Fruit fly (Drosophila melanogaster): ENCODE data around the gene wake.
A peak's percentile ranks its signal among the peaks of the same experiment; 100 is the strongest.

The wake gene

DNA sequence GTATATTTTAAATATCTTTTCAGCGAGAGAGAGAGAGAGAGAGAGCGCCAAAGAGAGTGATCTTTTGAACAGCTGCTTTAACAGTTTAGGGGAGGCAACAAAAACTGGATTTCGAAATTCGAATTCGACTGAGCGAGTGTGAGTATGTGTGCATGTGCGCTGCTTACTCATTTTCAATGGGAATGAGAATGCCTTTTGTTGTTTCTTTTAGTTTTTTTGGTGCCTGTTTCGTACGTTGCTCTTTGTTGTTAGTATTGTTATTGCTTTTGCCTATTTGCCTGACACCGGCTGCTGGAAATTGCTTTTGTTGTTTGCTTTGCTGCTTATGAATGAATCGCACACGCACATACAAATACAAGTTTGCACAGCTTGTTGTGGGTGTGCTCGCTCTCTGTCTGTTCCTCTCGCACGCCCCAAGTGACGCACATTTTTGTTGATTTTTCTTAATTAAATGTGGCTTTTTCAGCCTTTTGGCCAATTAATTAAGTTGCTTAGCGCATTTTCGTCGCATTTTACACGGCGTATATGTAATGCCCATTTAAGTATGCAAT lies 12.7 kb upstream of the wake start (continued):
- TF ChIP-seq dati (GFP tag; IDR thresholded peaks at IDR 0.05), result no peak
- TF ChIP-seq CG18476 (GFP tag; optimal IDR thresholded peaks at IDR 0.05), result no peak
- no peak for TF ChIP-seq CG7271 (tag; optimal IDR thresholded peaks at IDR 0.05)
- no peak for TF ChIP-seq CG6689 (GFP tag; IDR thresholded peaks at IDR 0.05)
- no peak for TF ChIP-seq trh (GFP tag; optimal IDR thresholded peaks at IDR 0.05)
- TF ChIP-seq CG10431 (GFP tag; optimal IDR thresholded peaks at IDR 0.05), result no peak
- TF ChIP-seq tio (GFP tag; optimal IDR thresholded peaks at IDR 0.05), result no peak
- TF ChIP-seq CG9609 (GFP tag; optimal IDR thresholded peaks at IDR 0.05), result no peak
- TF ChIP-seq mam (GFP tag; optimal IDR thresholded peaks at IDR 0.05), result no peak
- no peak for TF ChIP-seq gcm2 (GFP tag; optimal IDR thresholded peaks at IDR 0.05)
- no peak for TF ChIP-seq Mad (GFP tag; optimal IDR thresholded peaks at IDR 0.05)
- TF ChIP-seq CG12942 (GFP tag; optimal IDR thresholded peaks at IDR 0.05), result peak; percentile 3
- TF ChIP-seq Optix (GFP tag; IDR thresholded peaks at IDR 0.05), result no peak
- TF ChIP-seq bbx (GFP tag; IDR thresholded peaks at IDR 0.05; ENCODE audit: partially characterized antibody), result peak; percentile 10; the same call in 1 of the 2 replicates
- TF ChIP-seq CG9797 (GFP tag; optimal IDR thresholded peaks at IDR 0.05), result no peak
- no peak for TF ChIP-seq CG4404 (GFP tag; IDR thresholded peaks at IDR 0.05)
- TF ChIP-seq CG18764 (GFP tag; optimal IDR thresholded peaks at IDR 0.05), result peak; percentile 24
- TF ChIP-seq lola (GFP tag; optimal IDR thresholded peaks at IDR 0.05), result no peak
- no peak for TF ChIP-seq eyg (GFP tag; optimal IDR thresholded peaks at IDR 0.05)
- TF ChIP-seq Dp (GFP tag; optimal IDR thresholded peaks at IDR 0.05), result no peak
- TF ChIP-seq Hey (tag; optimal IDR thresholded peaks at IDR 0.05), result peak; percentile 21
- TF ChIP-seq CG15514 (GFP tag; optimal IDR thresholded peaks at IDR 0.05), result peak; percentile 60
- TF ChIP-seq HLH54F (GFP tag; optimal IDR thresholded peaks at IDR 0.05), result peak; percentile 30
- TF ChIP-seq dysf (GFP tag; IDR thresholded peaks at IDR 0.05), result no peak; the same call in 2 of the 3 replicates
- TF ChIP-seq eve (GFP tag; optimal IDR thresholded peaks at IDR 0.05), result no peak
- peak; percentile 69 for TF ChIP-seq odd (GFP tag; optimal IDR thresholded peaks at IDR 0.05)
- no peak for TF ChIP-seq fu2 (GFP tag; optimal IDR thresholded peaks at IDR 0.05)
- TF ChIP-seq CG12299 (tag; optimal IDR thresholded peaks at IDR 0.05), result no peak
- TF ChIP-seq CG6654 (GFP tag; optimal IDR thresholded peaks at IDR 0.05), result no peak
- peak; percentile 63 for TF ChIP-seq Fer3 (tag; optimal IDR thresholded peaks at IDR 0.05)
- peak; percentile 73 for TF ChIP-seq Meics (GFP tag; optimal IDR thresholded peaks at IDR 0.05)
- TF ChIP-seq ab (GFP tag; optimal IDR thresholded peaks at IDR 0.05), result no peak
- no peak for TF ChIP-seq vnd (GFP tag; IDR thresholded peaks at IDR 0.05; ENCODE audit: partially characterized antibody)
- TF ChIP-seq bab2 (GFP tag; optimal IDR thresholded peaks at IDR 0.05), result peak; percentile 54
- no peak for TF ChIP-seq toy (GFP tag; IDR thresholded peaks at IDR 0.05)
- TF ChIP-seq Hr3 (GFP tag; optimal IDR thresholded peaks at IDR 0.05), result no peak
- peak; percentile 59 for TF ChIP-seq CG6683 (GFP tag; optimal IDR thresholded peaks at IDR 0.05)
- no peak for TF ChIP-seq CG13775 (GFP tag; optimal IDR thresholded peaks at IDR 0.05)
- TF ChIP-seq CG8765 (GFP tag; IDR thresholded peaks at IDR 0.05), result no peak
- TF ChIP-seq Nf-YC (tag; optimal IDR thresholded peaks at IDR 0.05), result peak; percentile 0
- TF ChIP-seq CG2875 (GFP tag; optimal IDR thresholded peaks at IDR 0.05), result peak; percentile 21
- peak; percentile 31 for TF ChIP-seq CG15696 (tag; optimal IDR thresholded peaks at IDR 0.05)
- no peak for TF ChIP-seq Atf3 (GFP tag; optimal IDR thresholded peaks at IDR 0.05)
- TF ChIP-seq D19B (GFP tag; optimal IDR thresholded peaks at IDR 0.05), result no peak
- no peak for TF ChIP-seq CG16815 (GFP tag; optimal IDR thresholded peaks at IDR 0.05)
- TF ChIP-seq CG2120 (GFP tag; optimal IDR thresholded peaks at IDR 0.05), result peak; percentile 59
- peak; percentile 40 for TF ChIP-seq grn (GFP tag; optimal IDR thresholded peaks at IDR 0.05)
- no peak for TF ChIP-seq CG42726 (GFP tag; IDR thresholded peaks at IDR 0.05; ENCODE audit: partially characterized antibody)
- TF ChIP-seq Poxn (GFP tag; IDR thresholded peaks at IDR 0.05), result no peak
- no peak for TF ChIP-seq CG14667 (GFP tag; IDR thresholded peaks at IDR 0.05)
- TF ChIP-seq CG2889 (GFP tag; IDR thresholded peaks at IDR 0.05), result no peak
